Worm (Caenorhabditis elegans): Measurements from ENCODE around the gene C08E3.13.
A peak's percentile ranks its signal among the peaks of the same experiment; 100 is the strongest.
"Not testable (repeated sequence)": the region's sequence is repeated elsewhere in the genome, so short reads cannot be mapped to it uniquely, and the experiment has no call there.

The C08E3.13 gene

ce11 chrII:1662881-1663280 lies 30.8 kb upstream of the C08E3.13 start, which contains the start of gene ZC204.14:
Gene ZC204.14 (minus strand): TSS chrII:1662949.
- no peak for TF ChIP-seq lin-39 (tag; optimal IDR thresholded peaks at IDR 0.05)
- TF ChIP-seq lsy-2 (tag; optimal IDR thresholded peaks at IDR 0.05), result peak in 1 of 2 experiments; percentile 46

ce11 chrII:1661300-1661838 lies 29.3 kb upstream of the C08E3.13 start:
- TF ChIP-seq nhr-19 (GFP tag; conservative IDR thresholded peaks at IDR 0.05) (peak; percentile 41), ceh-88 (GFP tag; IDR thresholded peaks at IDR 0.05) (peak; percentile 54), lsy-2 (tag; optimal IDR thresholded peaks at IDR 0.05) (peak in 1 of 2 experiments; percentile 55), efl-1 (optimal IDR thresholded peaks at IDR 0.05) (peak in 1 of 2 experiments; percentile 9)
- not testable (repeated sequence) for TF ChIP-seq efl-1 (GFP tag; optimal IDR thresholded peaks at IDR 0.05 in 1 of 2)

ce11 chrII:1660888-1661287 lies 28.8 kb upstream of the C08E3.13 start, which contains the start of gene ZC204.13:
Gene ZC204.13 (minus strand): TSS chrII:1660988.
- not testable (repeated sequence) for TF ChIP-seq ceh-90 (tag; optimal IDR thresholded peaks at IDR 0.05); hlh-4 (tag; optimal IDR thresholded peaks at IDR 0.05); ceh-88 (GFP tag; IDR thresholded peaks at IDR 0.05)

ce11 chrII:1659729-1660128 lies 27.6 kb upstream of the C08E3.13 start:
- TF ChIP-seq elt-2 (tag; optimal IDR thresholded peaks at IDR 0.05), result peak; percentile 74

- TF ChIP-seq egl-27 (tag; optimal IDR thresholded peaks at IDR 0.05), result no peak
Measured at ce11 chrII:1657202-1657601, 25.1 kb upstream of the C08E3.13 start, which contains the start of gene ZC204.12. Gene ZC204.12 (minus strand): TSS chrII:1657302.

- TF ChIP-seq ceh-63 (GFP tag; optimal IDR thresholded peaks at IDR 0.05) (no peak), swsn-7 (tag; optimal IDR thresholded peaks at IDR 0.05) (no peak)
Measured at ce11 chrII:1654917-1655316, 22.8 kb upstream of the C08E3.13 start, which contains the start of gene btb-12. Gene btb-12 (plus strand): TSS chrII:1655217.

ce11 chrII:1653397-1653796 lies 21.3 kb upstream of the C08E3.13 start, which contains the start of gene fbxb-15:
Gene fbxb-15 (minus strand): TSS chrII:1653497.
- TF ChIP-seq grh-1 (GFP tag; IDR thresholded peaks at IDR 0.05), result no peak
- no peak for TF ChIP-seq aly-2 (tag; optimal IDR thresholded peaks at IDR 0.05)
- TF ChIP-seq ceh-8 (GFP tag; optimal IDR thresholded peaks at IDR 0.05), result no peak

- TF ChIP-seq skn-1 (tag; optimal IDR thresholded peaks at IDR 0.05) (no peak), C16A3.4 (tag; optimal IDR thresholded peaks at IDR 0.05) (no peak), xbp-1 (tag; optimal IDR thresholded peaks at IDR 0.05) (no peak), nhr-84 (tag; optimal IDR thresholded peaks at IDR 0.05) (no peak), sup-37 (GFP tag; optimal IDR thresholded peaks at IDR 0.05) (no peak), nhr-12 (tag; optimal IDR thresholded peaks at IDR 0.05) (no peak), aha-1 (tag; optimal IDR thresholded peaks at IDR 0.05) (no peak)
Measured at ce11 chrII:1651804-1652203, 19.7 kb upstream of the C08E3.13 start, which contains the start of gene fbxb-16. Gene fbxb-16 (minus strand): TSS chrII:1651904.

ce11 chrII:1650502-1650901 lies 18.4 kb upstream of the C08E3.13 start, which contains the start of gene fbxb-20:
Gene fbxb-20 (minus strand): TSS chrII:1650602.
- TF ChIP-seq nhr-47 (tag; optimal IDR thresholded peaks at IDR 0.05) (no peak), mdl-1 (tag; optimal IDR thresholded peaks at IDR 0.05) (no peak), alr-1 (tag; optimal IDR thresholded peaks at IDR 0.05; ENCODE audit: borderline replicate concordance) (no peak), swsn-7 (tag; optimal IDR thresholded peaks at IDR 0.05) (no peak), xbp-1 (tag; optimal IDR thresholded peaks at IDR 0.05) (no peak), ama-1 (optimal IDR thresholded peaks at IDR 0.05) (no peak), ceh-88 (GFP tag; IDR thresholded peaks at IDR 0.05) (no peak), irx-1 (tag; optimal IDR thresholded peaks at IDR 0.05) (no peak), sptf-1 (tag; optimal IDR thresholded peaks at IDR 0.05) (no peak), unc-86 (tag; optimal IDR thresholded peaks at IDR 0.05) (no peak), unc-130 (tag; optimal IDR thresholded peaks at IDR 0.05) (no peak), nhr-85 (tag) (no peak), ztf-11 (tag; optimal IDR thresholded peaks at IDR 0.05) (no peak), nhr-84 (tag; optimal IDR thresholded peaks at IDR 0.05) (no peak), egl-13 (tag; optimal IDR thresholded peaks at IDR 0.05) (no peak), zag-1 (tag; optimal IDR thresholded peaks at IDR 0.05) (no peak), nhr-12 (tag; optimal IDR thresholded peaks at IDR 0.05) (no peak), nhr-71 (tag; optimal IDR thresholded peaks at IDR 0.05) (no peak), dpl-1 (GFP tag; optimal IDR thresholded peaks at IDR 0.05) (no peak), C34B4.2 (tag; optimal IDR thresholded peaks at IDR 0.05) (no peak)

Measured in whole organism, L1 larva.